Worm (Caenorhabditis elegans) whole organism, L1 larva: ENCODE results near the gene plpr-1.

Experiments
- C34B4.2 ChIP-seq: sonication (generic microtip); optimal IDR thresholded peaks from 2 replicates; lab custom pipeline; 2017; ENCODE audit warnings: mild to moderate bottlenecking, missing genetic modification characterization, missing compliant biosample characterization
- Y116A8C.19 ChIP-seq: sonication (generic microtip); optimal IDR thresholded peaks from 2 replicates; lab custom pipeline; 2016; ENCODE audit warnings: missing compliant biosample characterization, missing genetic modification characterization, borderline replicate concordance
- aha-1 ChIP-seq: fragments of 150-350 bp; optimal IDR thresholded peaks from 2 replicates; lab custom pipeline; 2014; ENCODE audit warnings: missing biosample characterization, missing genetic modification characterization
- alr-1 ChIP-seq: fragments of 200-800 bp; sonication (Bioruptor generic); optimal IDR thresholded peaks from 2 replicates; lab custom pipeline; 2018; ENCODE audit warnings: borderline replicate concordance, mild to moderate bottlenecking, missing genetic modification characterization, missing compliant biosample characterization
- aly-2 ChIP-seq: fragments of 150-350 bp; optimal IDR thresholded peaks from 2 replicates; lab custom pipeline; 2014; ENCODE audit warnings: missing biosample characterization, missing genetic modification characterization
- ama-1 ChIP-seq: fragments of 150-350 bp; optimal IDR thresholded peaks from 2 replicates; lab custom pipeline; 2014
- blmp-1 ChIP-seq: fragments of 150-350 bp; optimal IDR thresholded peaks from 2 replicates; lab custom pipeline; 2014; ENCODE audit warnings: missing biosample characterization, missing genetic modification characterization
- ceh-63 ChIP-seq: fragments of 200-800 bp; sonication (Bioruptor generic); optimal IDR thresholded peaks from 2 replicates; lab custom pipeline; 2018; ENCODE audit warnings: mild to moderate bottlenecking, missing genetic modification characterization, missing compliant biosample characterization
- ceh-8 ChIP-seq: fragments of 200-800 bp; sonication (Bioruptor generic); optimal IDR thresholded peaks from 2 replicates; lab custom pipeline; 2018; ENCODE audit warnings: mild to moderate bottlenecking, missing genetic modification characterization, moderate library complexity, missing compliant biosample characterization
- ceh-88 ChIP-seq: fragments of 200-800 bp; sonication (Bioruptor generic); IDR thresholded peaks from 2 replicates; pipeline ENCODE4 v1.3.6; 2022; ENCODE audit warnings: missing genetic modification characterization, missing compliant biosample characterization
- ceh-90 ChIP-seq: sonication (generic microtip); optimal IDR thresholded peaks from 2 replicates; lab custom pipeline; 2016; ENCODE audit warnings: missing genetic modification characterization, missing compliant biosample characterization
- ces-1 ChIP-seq: fragments of 150-350 bp; optimal IDR thresholded peaks from 2 replicates; lab custom pipeline; 2014; ENCODE audit warnings: missing biosample characterization, missing genetic modification reagents, missing genetic modification characterization
- dpl-1 ChIP-seq, 3 experiments: fragments of 150-350 bp in 2 of 3; sonication (generic microtip) in 1 of 3; optimal IDR thresholded peaks; 2 replicates each; lab custom pipeline; 2014 to 2017; ENCODE audit warnings: missing biosample characterization in 3 of 3, missing genetic modification characterization in 3 of 3, missing genetic modification reagents in 3 of 3
- dsc-1 ChIP-seq: sonication (generic microtip); optimal IDR thresholded peaks from 2 replicates; lab custom pipeline; 2016; ENCODE audit warnings: mild to moderate bottlenecking, missing genetic modification characterization, missing compliant biosample characterization
- efl-1 ChIP-seq, 4 experiments: fragments of 150-350 bp; optimal IDR thresholded peaks in 3 of 4; peaks in 1 of 4; 1 replicate in 1 of 4; 2 replicates in 3 of 4; lab custom pipeline; 2014; ENCODE audit warnings: missing biosample characterization in 2 of 4, missing genetic modification characterization in 2 of 4, missing genetic modification reagents in 2 of 4
- egl-13 ChIP-seq: sonication (generic microtip); optimal IDR thresholded peaks from 2 replicates; lab custom pipeline; 2016; ENCODE audit warnings: missing genotype, missing genetic modification reagents, missing genetic modification characterization, missing compliant biosample characterization
- elt-2 ChIP-seq: sonication (generic microtip); optimal IDR thresholded peaks from 2 replicates; lab custom pipeline; 2016; ENCODE audit warnings: missing genetic modification characterization, mild to moderate bottlenecking, inconsistent platforms, missing compliant biosample characterization, missing genetic modification reagents
- elt-3 ChIP-seq, 6 experiments: fragments of 150-350 bp in 1 of 6; sonication (generic microtip); optimal IDR thresholded peaks; 2 replicates each; lab custom pipeline; 2017 to 2018; ENCODE audit warnings: missing biosample characterization in 6 of 6, missing genetic modification characterization in 6 of 6, inconsistent platforms in 1 of 6
- ets-5 ChIP-seq: fragments of 200-800 bp; sonication (Bioruptor generic); IDR thresholded peaks from 2 replicates; pipeline ENCODE4 v1.3.6; 2022; ENCODE audit warnings: missing genetic modification characterization, missing compliant biosample characterization
- fkh-4 ChIP-seq: sonication (generic microtip); optimal IDR thresholded peaks from 2 replicates; lab custom pipeline; 2016; ENCODE audit warnings: missing compliant biosample characterization, missing genetic modification characterization, borderline replicate concordance
- fkh-8 ChIP-seq: sonication (generic microtip); optimal IDR thresholded peaks from 2 replicates; lab custom pipeline; 2016; ENCODE audit warnings: mild to moderate bottlenecking, missing genetic modification characterization, missing compliant biosample characterization
- fos-1 ChIP-seq: fragments of 150-350 bp; optimal IDR thresholded peaks from 2 replicates; lab custom pipeline; 2014; ENCODE audit warnings: missing biosample characterization, missing genetic modification characterization
- grh-1 ChIP-seq: fragments of 200-800 bp; sonication (Bioruptor generic); IDR thresholded peaks from 2 replicates; pipeline ENCODE4 v1.3.6; 2022; ENCODE audit warnings: missing genetic modification reagents, missing genetic modification characterization, missing compliant biosample characterization
- hlh-4 ChIP-seq: sonication (generic microtip); optimal IDR thresholded peaks from 2 replicates; lab custom pipeline; 2016; ENCODE audit warnings: mild to moderate bottlenecking, missing genetic modification characterization, missing compliant biosample characterization
- hpl-2 ChIP-seq: fragments of 150-350 bp; optimal IDR thresholded peaks from 2 replicates; lab custom pipeline; 2014; ENCODE audit warnings: missing biosample characterization, missing genetic modification reagents, missing genetic modification characterization
- isw-1 ChIP-seq: fragments of 200-800 bp; sonication (Bioruptor generic); IDR thresholded peaks from 2 replicates; pipeline ENCODE4 v1.3.6; 2022; ENCODE audit warnings: missing genetic modification characterization, missing compliant biosample characterization
- jun-1 ChIP-seq: fragments of 150-350 bp; optimal IDR thresholded peaks from 2 replicates; lab custom pipeline; 2014; ENCODE audit warnings: missing biosample characterization, missing genetic modification reagents, missing genetic modification characterization
- lin-14 ChIP-seq: fragments of 200-800 bp; sonication (Bioruptor generic); optimal IDR thresholded peaks from 2 replicates; lab custom pipeline; 2018; ENCODE audit warnings: mild to moderate bottlenecking, missing genetic modification characterization, moderate library complexity, missing compliant biosample characterization
- lin-35 ChIP-seq, 2 experiments: fragments of 150-350 bp; optimal IDR thresholded peaks; 2 replicates each; lab custom pipeline; 2014; ENCODE audit warnings: missing biosample characterization in 2 of 2, missing genetic modification characterization in 2 of 2, missing genetic modification reagents in 2 of 2
- lir-3 ChIP-seq: sonication (generic microtip); optimal IDR thresholded peaks from 2 replicates; lab custom pipeline; 2016; ENCODE audit warnings: mild to moderate bottlenecking, missing genetic modification characterization, moderate library complexity, missing compliant biosample characterization; ENCODE audit not compliant: poor library complexity
- mab-9 ChIP-seq: fragments of 200-800 bp; sonication (Bioruptor generic); IDR thresholded peaks from 2 replicates; pipeline ENCODE4 v1.3.6; 2022; ENCODE audit warnings: missing genetic modification reagents, missing genetic modification characterization, missing compliant biosample characterization
- nhr-11 ChIP-seq: fragments of 150-350 bp; optimal IDR thresholded peaks from 2 replicates; lab custom pipeline; 2014; ENCODE audit warnings: missing biosample characterization, missing genetic modification characterization
- nhr-19 ChIP-seq: fragments of 200-800 bp; sonication (Bioruptor generic); conservative IDR thresholded peaks from 2 replicates; pipeline ENCODE4 v1.3.6; 2022; ENCODE audit warnings: missing genetic modification characterization, missing compliant biosample characterization
- nhr-20 ChIP-seq: sonication (generic microtip); optimal IDR thresholded peaks from 2 replicates; lab custom pipeline; 2016; ENCODE audit warnings: mild to moderate bottlenecking, missing genetic modification characterization, missing compliant biosample characterization
- nhr-28 ChIP-seq: fragments of 150-350 bp; optimal IDR thresholded peaks from 2 replicates; lab custom pipeline; 2014; ENCODE audit warnings: missing biosample characterization, missing genetic modification characterization
- nhr-47 ChIP-seq: sonication (generic microtip); optimal IDR thresholded peaks from 2 replicates; lab custom pipeline; 2016; ENCODE audit warnings: mild to moderate bottlenecking, missing genetic modification characterization, moderate library complexity, missing compliant biosample characterization
- nhr-71 ChIP-seq: sonication (generic microtip); optimal IDR thresholded peaks from 2 replicates; lab custom pipeline; 2016; ENCODE audit warnings: mild to moderate bottlenecking, missing genetic modification characterization, moderate library complexity, missing compliant biosample characterization
- nhr-84 ChIP-seq: sonication (generic microtip); optimal IDR thresholded peaks from 2 replicates; lab custom pipeline; 2017; ENCODE audit warnings: missing biosample characterization, missing genetic modification characterization
- nhr-90 ChIP-seq: sonication (generic microtip); optimal IDR thresholded peaks from 2 replicates; lab custom pipeline; 2016; ENCODE audit warnings: mild to moderate bottlenecking, missing genetic modification characterization, missing compliant biosample characterization; ENCODE audit not compliant: poor library complexity
- pqm-1 ChIP-seq: sonication (generic microtip); optimal IDR thresholded peaks from 3 replicates; lab custom pipeline; 2017; ENCODE audit warnings: missing biosample characterization, missing genetic modification characterization
- snpc-4 ChIP-seq: fragments of 150-350 bp; optimal IDR thresholded peaks from 2 replicates; lab custom pipeline; 2014; ENCODE audit warnings: missing biosample characterization, missing genetic modification characterization
- snu-23 ChIP-seq: sonication (generic microtip); optimal IDR thresholded peaks from 2 replicates; lab custom pipeline; 2016; ENCODE audit warnings: missing genetic modification characterization, missing compliant biosample characterization
- sptf-1 ChIP-seq: fragments of 150-350 bp; optimal IDR thresholded peaks from 2 replicates; lab custom pipeline; 2014; ENCODE audit warnings: missing biosample characterization, missing genetic modification characterization
- sup-37 ChIP-seq: fragments of 200-800 bp; sonication (Bioruptor generic); optimal IDR thresholded peaks from 2 replicates; lab custom pipeline; 2018; ENCODE audit warnings: mild to moderate bottlenecking, missing genetic modification characterization, missing compliant biosample characterization
- tlp-1 ChIP-seq: fragments of 150-350 bp; optimal IDR thresholded peaks from 2 replicates; lab custom pipeline; 2014; ENCODE audit warnings: missing biosample characterization, missing genetic modification characterization
- unc-30 ChIP-seq: sonication (generic microtip); optimal IDR thresholded peaks from 2 replicates; lab custom pipeline; 2017; ENCODE audit warnings: missing biosample characterization, missing genetic modification characterization
- unc-62 ChIP-seq: fragments of 150-350 bp; optimal IDR thresholded peaks from 2 replicates; lab custom pipeline; 2014; ENCODE audit warnings: missing biosample characterization, missing genetic modification reagents, missing genetic modification characterization
- unc-86 ChIP-seq: sonication (generic microtip); optimal IDR thresholded peaks from 2 replicates; lab custom pipeline; 2016; ENCODE audit warnings: missing genetic modification characterization, missing compliant biosample characterization
- unc-98 ChIP-seq: fragments of 200-800 bp; sonication (Bioruptor generic); IDR thresholded peaks from 2 replicates; pipeline ENCODE4 v1.3.6; 2022; ENCODE audit warnings: missing genetic modification characterization, missing compliant biosample characterization
- zip-4 ChIP-seq: fragments of 200-800 bp; sonication (Bioruptor generic); optimal IDR thresholded peaks from 2 replicates; lab custom pipeline; 2018; ENCODE audit warnings: mild to moderate bottlenecking, missing genetic modification characterization, moderate library complexity, missing compliant biosample characterization

plpr-1 gene

DNA sequence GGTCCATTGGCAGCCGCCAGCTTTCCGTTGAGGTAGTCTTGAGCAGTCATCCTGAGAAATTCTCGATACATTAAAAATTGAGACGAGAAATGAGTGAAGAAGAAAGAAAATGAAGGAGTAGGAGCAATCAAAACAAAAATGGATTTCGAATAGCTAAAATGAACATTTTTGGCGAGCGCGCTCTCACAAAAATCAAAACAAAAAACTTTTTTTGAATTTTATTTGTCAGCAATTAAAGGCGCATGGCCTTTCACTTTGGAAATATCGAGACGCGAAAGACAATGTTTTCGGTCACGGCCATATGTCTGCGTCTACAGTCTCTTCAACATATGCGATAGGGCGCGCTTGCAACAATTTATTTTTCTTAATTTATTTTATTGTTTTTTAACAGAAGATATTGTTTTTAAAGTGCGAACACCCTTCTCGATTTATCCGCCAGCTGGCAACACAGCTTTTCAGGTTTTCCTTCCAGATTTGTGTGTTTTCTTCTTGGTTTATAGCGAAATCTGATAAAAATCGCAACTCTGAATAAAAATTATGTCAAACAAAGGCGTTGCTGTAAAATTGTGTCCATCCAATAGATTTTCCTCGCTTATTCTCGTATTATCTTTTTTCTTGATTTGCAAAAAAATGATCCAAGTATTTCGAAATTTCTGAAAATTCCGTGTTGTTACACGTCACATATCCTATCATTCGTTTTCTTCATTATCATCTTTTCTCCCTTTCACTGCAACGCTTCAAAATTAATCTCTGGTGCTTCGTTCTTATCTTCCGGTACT is 17.0 kb downstream of the plpr-1 start, which contains the start of the genes rpn-9 and T06D8.9:
Gene rpn-9, minus strand, starts transcription at position 51 of the 779 bp plus-strand sequence.
Gene T06D8.9, plus strand, starts transcription at position 729 of the 779 bp plus-strand sequence.
- TF ChIP-seq dsc-1 (tag; lab: Kevin White, UChicago): no peak
- peak; percentile 31 for TF ChIP-seq elt-2 (tag; lab: Kevin White, UChicago)
- peak; percentile 76 for TF ChIP-seq nhr-19 (GFP tag; lab: Robert Waterston, UW)
- peak; percentile 91 for TF ChIP-seq blmp-1 (tag; lab: Kevin White, UChicago)
- TF ChIP-seq aha-1 (tag; lab: Kevin White, UChicago): no peak
- TF ChIP-seq lin-14: peak; percentile 89
- TF ChIP-seq ama-1 (lab: Kevin White, UChicago): no peak
- peak; percentile 89 for TF ChIP-seq nhr-71 (tag; lab: Kevin White, UChicago)
- no peak for TF ChIP-seq ceh-63
- peak; percentile 70 for TF ChIP-seq nhr-90 (tag; lab: Kevin White, UChicago)
- TF ChIP-seq lir-3 (tag; lab: Kevin White, UChicago): peak; percentile 67
- TF ChIP-seq sup-37 (GFP tag; lab: Kevin White, UChicago): no peak
- no peak for TF ChIP-seq hlh-4 (tag; lab: Kevin White, UChicago)
- TF ChIP-seq unc-86 (tag; lab: Kevin White, UChicago): peak; percentile 63
- no peak for TF ChIP-seq tlp-1 (tag; lab: Kevin White, UChicago)
- no peak for TF ChIP-seq unc-98 (GFP tag; lab: Robert Waterston, UW)
- peak; percentile 31 for TF ChIP-seq hpl-2 (GFP tag; lab: Kevin White, UChicago)
- TF ChIP-seq elt-3 (tag; optimal IDR thresholded peaks at IDR 0.05; lab: Kevin White, UChicago): peak in 2 of 6 experiments; percentile 19 to 89
- TF ChIP-seq snpc-4 (tag; lab: Kevin White, UChicago): peak; percentile 75
- TF ChIP-seq fkh-8 (tag; lab: Kevin White, UChicago): peak; percentile 77
- peak; percentile 78 for TF ChIP-seq nhr-47 (tag; lab: Kevin White, UChicago)
- no peak for TF ChIP-seq Y116A8C.19
- no peak for TF ChIP-seq C34B4.2 (tag; lab: Kevin White, UChicago)
- TF ChIP-seq dpl-1 (GFP tag; optimal IDR thresholded peaks at IDR 0.05; lab: Kevin White, UChicago): peak; percentile 71 to 85 (median 78)
- peak; percentile 83 for TF ChIP-seq isw-1
- no peak for TF ChIP-seq fkh-4 (tag; lab: Kevin White, UChicago)
- no peak for TF ChIP-seq ceh-90
- no peak for TF ChIP-seq nhr-11
- no peak for TF ChIP-seq pqm-1 (tag; lab: Kevin White, UChicago)
- peak; percentile 83 to 87 for TF ChIP-seq efl-1 (optimal IDR thresholded peaks at IDR 0.05; lab: Kevin White, UChicago)
- peak; percentile 80 to 96 for TF ChIP-seq efl-1 (GFP tag; optimal IDR thresholded peaks at IDR 0.05 in 1 of 2; lab: Kevin White, UChicago)
- no peak for TF ChIP-seq fos-1
- no peak for TF ChIP-seq nhr-84
- no peak for TF ChIP-seq ces-1
- no peak for TF ChIP-seq ceh-8
- TF ChIP-seq unc-30: no peak
- 0 out of 2 replicates have a peak, but pooled peaks have one; percentile 49 for TF ChIP-seq mab-9 (GFP tag; lab: Robert Waterston, UW)
- no peak for TF ChIP-seq zip-4 (GFP tag; lab: Kevin White, UChicago)
- peak; percentile 84 for TF ChIP-seq snu-23 (GFP tag; lab: Kevin White, UChicago)
- no peak for TF ChIP-seq nhr-28 (tag; lab: Kevin White, UChicago)
- TF ChIP-seq ceh-88 (GFP tag; lab: Robert Waterston, UW): no peak
- no peak for TF ChIP-seq alr-1 (tag; lab: Kevin White, UChicago)
- peak; percentile 89 for TF ChIP-seq nhr-20
- TF ChIP-seq aly-2 (tag; lab: Kevin White, UChicago): peak; percentile 36
- TF ChIP-seq jun-1 (tag; lab: Kevin White, UChicago): peak; percentile 37
- TF ChIP-seq lin-35 (GFP tag; optimal IDR thresholded peaks at IDR 0.05; lab: Kevin White, UChicago): peak; percentile 81 to 89
- no peak for TF ChIP-seq grh-1 (GFP tag; lab: Robert Waterston, UW)
- peak; percentile 29 for TF ChIP-seq egl-13 (tag; lab: Kevin White, UChicago)
- no peak for TF ChIP-seq sptf-1 (tag; lab: Kevin White, UChicago)
- TF ChIP-seq unc-62 (GFP tag; lab: Kevin White, UChicago): no peak
- no peak for TF ChIP-seq ets-5 (GFP tag; lab: Robert Waterston, UW)
